Worm (Caenorhabditis elegans) whole organism, young adult: Measurements from ENCODE around the gene ogt-1.

ENCODE experiments used
- B0035.1 ChIP-seq: sonication (generic microtip); optimal IDR thresholded peaks from 2 replicates; lab custom pipeline; 2016; ENCODE audit warnings: missing genetic modification characterization, mild to moderate bottlenecking, missing compliant biosample characterization, missing genotype, missing genetic modification reagents
- B0336.3 ChIP-seq: fragments of 200-800 bp; sonication (Bioruptor generic); IDR thresholded peaks from 2 replicates; pipeline ENCODE4 v1.3.6; 2022; ENCODE audit warnings: missing genetic modification characterization, missing compliant biosample characterization
- F10E7.11 ChIP-seq: sonication (generic microtip); optimal IDR thresholded peaks from 2 replicates; lab custom pipeline; 2017; ENCODE audit warnings: mild to moderate bottlenecking, missing genetic modification characterization, moderate library complexity, missing compliant biosample characterization
- F23B12.7 ChIP-seq: sonication (generic microtip); optimal IDR thresholded peaks from 2 replicates; lab custom pipeline; 2017; ENCODE audit warnings: missing genetic modification characterization, mild to moderate bottlenecking, missing compliant biosample characterization, antibody characterized with exemption, moderate library complexity; ENCODE audit not compliant: insufficient read depth
- F33H1.4 ChIP-seq: fragments of 200-800 bp; sonication (Bioruptor generic); IDR thresholded peaks from 2 replicates; pipeline ENCODE4 v1.3.6; 2022; ENCODE audit warnings: missing genetic modification reagents, missing genetic modification characterization, missing compliant biosample characterization
- F39B2.1 ChIP-seq: fragments of 200-800 bp; sonication (Bioruptor generic); IDR thresholded peaks from 2 replicates; pipeline ENCODE4 v1.3.6; 2022; ENCODE audit warnings: missing genetic modification reagents, missing genetic modification characterization, missing compliant biosample characterization
- F49E8.2 ChIP-seq: sonication (generic microtip); optimal IDR thresholded peaks from 3 replicates; lab custom pipeline; 2017; ENCODE audit warnings: missing genetic modification characterization, mild to moderate bottlenecking, missing compliant biosample characterization, antibody characterized with exemption, moderate library complexity; ENCODE audit not compliant: insufficient read depth
- F57C9.4 ChIP-seq: sonication (generic microtip); optimal IDR thresholded peaks from 2 replicates; lab custom pipeline; 2017; ENCODE audit warnings: mild to moderate bottlenecking, missing genetic modification characterization, missing compliant biosample characterization
- K11D2.4 ChIP-seq: fragments of 200-800 bp; sonication (Bioruptor generic); IDR thresholded peaks from 2 replicates; pipeline ENCODE4 v1.3.6; 2022; ENCODE audit warnings: missing genetic modification reagents, missing genetic modification characterization, missing compliant biosample characterization
- Y56A3A.18 ChIP-seq: fragments of 200-800 bp; sonication (Bioruptor generic); IDR thresholded peaks from 2 replicates; pipeline ENCODE4 v1.3.6; 2022; ENCODE audit warnings: missing genetic modification reagents, missing genetic modification characterization, missing compliant biosample characterization
- Y95B8A.8 ChIP-seq: fragments of 200-800 bp; sonication (Bioruptor generic); IDR thresholded peaks from 2 replicates; pipeline ENCODE4 v1.3.6; 2022; ENCODE audit warnings: missing genetic modification reagents, missing genetic modification characterization, missing compliant biosample characterization
- ama-1 ChIP-seq, 3 experiments: fragments of 150-350 bp in 1 of 3; sonication (generic microtip) in 2 of 3; optimal IDR thresholded peaks; 2 replicates each; lab custom pipeline; 2014 to 2018; ENCODE audit warnings: missing biosample characterization in 2 of 3, missing genetic modification characterization in 2 of 3, missing genetic modification reagents in 2 of 3
- aptf-3 ChIP-seq: fragments of 200-800 bp; sonication (Bioruptor generic); IDR thresholded peaks from 2 replicates; pipeline ENCODE4 v1.3.6; 2022; ENCODE audit warnings: missing genetic modification characterization, missing compliant biosample characterization
- athp-1 ChIP-seq: sonication (generic microtip); optimal IDR thresholded peaks from 2 replicates; lab custom pipeline; 2017; ENCODE audit warnings: mild to moderate bottlenecking, missing genetic modification characterization, missing compliant biosample characterization
- attf-5 ChIP-seq: fragments of 200-800 bp; sonication (Bioruptor generic); optimal IDR thresholded peaks from 2 replicates; lab custom pipeline; 2018; ENCODE audit warnings: mild to moderate bottlenecking, missing genetic modification characterization, missing compliant biosample characterization
- bed-1 ChIP-seq: fragments of 200-800 bp; sonication (Bioruptor generic); IDR thresholded peaks from 2 replicates; pipeline ENCODE4 v1.3.6; 2022; ENCODE audit warnings: missing genetic modification reagents, missing genetic modification characterization, missing compliant biosample characterization
- bed-2 ChIP-seq: fragments of 200-800 bp; sonication (Bioruptor generic); IDR thresholded peaks from 2 replicates; pipeline ENCODE4 v1.3.6; 2022; ENCODE audit warnings: missing genetic modification reagents, missing genetic modification characterization, missing compliant biosample characterization
- cebp-2 ChIP-seq: fragments of 200-800 bp; sonication (Bioruptor generic); IDR thresholded peaks from 2 replicates; pipeline ENCODE4 v1.3.6; 2022; ENCODE audit warnings: missing genetic modification characterization, missing compliant biosample characterization
- ceh-100 ChIP-seq: fragments of 200-800 bp; sonication (Bioruptor generic); IDR thresholded peaks from 2 replicates; pipeline ENCODE4 v1.3.6; 2022; ENCODE audit warnings: missing genetic modification reagents, missing genetic modification characterization, missing compliant biosample characterization
- ceh-58 ChIP-seq: fragments of 200-800 bp; sonication (Bioruptor generic); IDR thresholded peaks from 2 replicates; pipeline ENCODE4 v1.3.6; 2022; ENCODE audit warnings: missing genetic modification characterization, missing compliant biosample characterization
- die-1 ChIP-seq: sonication (generic microtip); optimal IDR thresholded peaks from 2 replicates; lab custom pipeline; 2016; ENCODE audit warnings: missing genotype, mild to moderate bottlenecking, missing genetic modification characterization, missing compliant biosample characterization
- dox-1 ChIP-seq: fragments of 200-800 bp; sonication (Bioruptor generic); IDR thresholded peaks from 2 replicates; pipeline ENCODE4 v1.3.6; 2022; ENCODE audit warnings: missing genetic modification reagents, missing genetic modification characterization, missing compliant biosample characterization
- dpl-1 ChIP-seq: fragments of 150-350 bp; optimal IDR thresholded peaks from 2 replicates; lab custom pipeline; 2014; ENCODE audit warnings: missing biosample characterization, missing genetic modification reagents, missing genetic modification characterization
- efl-1 ChIP-seq: fragments of 150-350 bp; optimal IDR thresholded peaks from 2 replicates; lab custom pipeline; 2014; ENCODE audit warnings: missing biosample characterization, missing genetic modification reagents, missing genetic modification characterization
- egl-18 ChIP-seq: fragments of 200-800 bp; sonication (Bioruptor generic); IDR thresholded peaks from 2 replicates; pipeline ENCODE4 v1.3.6; 2022; ENCODE audit warnings: missing genetic modification reagents, missing genetic modification characterization, missing compliant biosample characterization
- egrh-3 ChIP-seq: fragments of 200-800 bp; sonication (Bioruptor generic); IDR thresholded peaks from 2 replicates; pipeline ENCODE4 v1.3.6; 2022; ENCODE audit warnings: missing genetic modification reagents, missing genetic modification characterization, missing compliant biosample characterization
- ekl-4 ChIP-seq: fragments of 200-800 bp; sonication (Bioruptor generic); IDR thresholded peaks from 2 replicates; pipeline ENCODE4 v1.3.6; 2022; ENCODE audit warnings: missing genetic modification reagents, missing genetic modification characterization, missing compliant biosample characterization
- ets-4 ChIP-seq: fragments of 200-800 bp; sonication (Bioruptor generic); optimal IDR thresholded peaks from 2 replicates; lab custom pipeline; 2018; ENCODE audit warnings: mild to moderate bottlenecking, missing genetic modification characterization, missing compliant biosample characterization
- gei-17 ChIP-seq: fragments of 200-800 bp; sonication (Bioruptor generic); optimal IDR thresholded peaks from 2 replicates; lab custom pipeline; 2018; ENCODE audit warnings: mild to moderate bottlenecking, missing genetic modification characterization, missing compliant biosample characterization
- hlh-12 ChIP-seq: sonication (generic microtip); optimal IDR thresholded peaks from 2 replicates; lab custom pipeline; 2016; ENCODE audit warnings: missing genetic modification characterization, missing compliant biosample characterization
- hmg-20 ChIP-seq: fragments of 200-800 bp; sonication (Bioruptor generic); IDR thresholded peaks from 2 replicates; pipeline ENCODE4 v1.3.6; 2022; ENCODE audit warnings: missing genetic modification reagents, missing genetic modification characterization, missing compliant biosample characterization
- let-526 ChIP-seq: fragments of 200-800 bp; sonication (Bioruptor generic); IDR thresholded peaks from 2 replicates; pipeline ENCODE4 v1.3.6; 2022; ENCODE audit warnings: missing genetic modification reagents, missing genetic modification characterization, missing compliant biosample characterization
- let-607 ChIP-seq, 2 experiments: fragments of 200-800 bp in 1 of 2; sonication (Bioruptor generic) in 1 of 2; sonication (generic microtip) in 1 of 2; optimal IDR thresholded peaks; 2 replicates each; lab custom pipeline; 2016 to 2018; ENCODE audit warnings: mild to moderate bottlenecking in 2 of 2, missing compliant biosample characterization in 2 of 2, missing genetic modification characterization in 2 of 2, moderate library complexity in 2 of 2, missing genotype in 1 of 2
- lin-26 ChIP-seq: fragments of 200-800 bp; sonication (Bioruptor generic); IDR thresholded peaks from 2 replicates; pipeline ENCODE4 v1.3.6; 2022; ENCODE audit warnings: missing genetic modification reagents, missing genetic modification characterization, missing compliant biosample characterization
- lsy-27 ChIP-seq: sonication (generic microtip); optimal IDR thresholded peaks from 2 replicates; lab custom pipeline; 2017; ENCODE audit warnings: missing genetic modification characterization, mild to moderate bottlenecking, missing compliant biosample characterization, antibody characterized with exemption, missing genotype, borderline replicate concordance; ENCODE audit not compliant: insufficient read depth
- madf-6 ChIP-seq: fragments of 200-800 bp; sonication (Bioruptor generic); IDR thresholded peaks from 2 replicates; pipeline ENCODE4 v1.3.6; 2022; ENCODE audit warnings: missing genetic modification reagents, missing genetic modification characterization, missing compliant biosample characterization
- nfya-1 ChIP-seq: sonication (generic microtip); optimal IDR thresholded peaks from 2 replicates; lab custom pipeline; 2017; ENCODE audit warnings: antibody characterized with exemption, missing compliant biosample characterization, missing genetic modification characterization, borderline replicate concordance; ENCODE audit not compliant: insufficient read depth
- nhr-179 ChIP-seq: sonication (generic microtip); optimal IDR thresholded peaks from 2 replicates; lab custom pipeline; 2016; ENCODE audit warnings: mild to moderate bottlenecking, missing genetic modification characterization, missing compliant biosample characterization
- nhr-27 ChIP-seq: fragments of 200-800 bp; sonication (Bioruptor generic); optimal IDR thresholded peaks from 2 replicates; lab custom pipeline; 2018; ENCODE audit warnings: mild to moderate bottlenecking, missing genetic modification characterization, moderate library complexity, missing compliant biosample characterization
- pbrm-1 ChIP-seq: fragments of 200-800 bp; sonication (Bioruptor generic); IDR thresholded peaks from 2 replicates; pipeline ENCODE4 v1.3.6; 2022; ENCODE audit warnings: missing genetic modification reagents, missing genetic modification characterization, missing compliant biosample characterization
- pha-4 ChIP-seq: fragments of 150-350 bp; sonication (generic microtip); optimal IDR thresholded peaks from 2 replicates; lab custom pipeline; 2014; ENCODE audit warnings: missing biosample characterization, missing genetic modification reagents, missing genetic modification characterization
- sea-2 ChIP-seq: fragments of 200-800 bp; sonication (Bioruptor generic); IDR thresholded peaks from 2 replicates; pipeline ENCODE4 v1.3.6; 2022; ENCODE audit warnings: missing genetic modification characterization, missing compliant biosample characterization
- snpc-1.3 ChIP-seq: sonication (generic microtip); optimal IDR thresholded peaks from 2 replicates; lab custom pipeline; 2017; ENCODE audit warnings: missing genetic modification characterization, mild to moderate bottlenecking, missing compliant biosample characterization, antibody characterized with exemption, moderate library complexity, missing genotype, missing genetic modification reagents; ENCODE audit not compliant: insufficient read depth
- sptf-2 ChIP-seq: fragments of 200-800 bp; sonication (Bioruptor generic); optimal IDR thresholded peaks from 2 replicates; lab custom pipeline; 2018; ENCODE audit warnings: mild to moderate bottlenecking, missing genetic modification characterization, missing compliant biosample characterization
- tlf-1 ChIP-seq: fragments of 200-800 bp; sonication (Bioruptor generic); optimal IDR thresholded peaks from 2 replicates; lab custom pipeline; 2018; ENCODE audit warnings: mild to moderate bottlenecking, missing genetic modification characterization, missing compliant biosample characterization
- zim-3 ChIP-seq: sonication (generic microtip); optimal IDR thresholded peaks from 2 replicates; lab custom pipeline; 2017; ENCODE audit warnings: mild to moderate bottlenecking, missing genetic modification characterization, moderate library complexity, missing compliant biosample characterization
- ztf-25 ChIP-seq: fragments of 200-800 bp; sonication (Bioruptor generic); IDR thresholded peaks from 2 replicates; pipeline ENCODE4 v1.3.6; 2022; ENCODE audit warnings: missing genetic modification reagents, missing genetic modification characterization, missing compliant biosample characterization
- ztf-3 ChIP-seq: fragments of 200-800 bp; sonication (Bioruptor generic); optimal IDR thresholded peaks from 2 replicates; lab custom pipeline; 2018; ENCODE audit warnings: mild to moderate bottlenecking, missing genetic modification characterization, missing compliant biosample characterization

The ogt-1 gene

DNA sequence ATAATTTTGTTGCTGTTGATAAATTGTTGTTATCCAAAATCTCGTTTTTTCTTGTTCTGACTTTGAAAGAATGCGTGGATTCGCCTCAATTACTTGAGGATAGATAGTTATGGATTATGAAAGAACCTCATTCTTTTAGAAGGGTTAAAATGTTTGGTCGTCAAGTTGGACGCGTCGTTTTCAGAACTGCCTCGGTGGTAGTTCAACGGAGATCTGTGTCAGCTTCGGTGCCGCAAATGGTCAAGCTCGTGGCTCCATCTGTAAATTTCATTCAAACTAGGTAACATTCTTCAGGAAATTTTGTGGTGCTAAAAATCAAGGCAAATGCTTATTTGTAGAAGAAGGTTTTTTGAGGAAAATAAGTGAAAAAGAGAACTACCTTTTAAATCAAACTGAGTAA, 27.0 kb upstream of the ogt-1 start, which contains the start of gene ndab-2 (continued):
- TF ChIP-seq cebp-2 (GFP tag; lab: Robert Waterston, UW) = no peak
- TF ChIP-seq egrh-3 (GFP tag; lab: Robert Waterston, UW) = no peak
- peak; percentile 59 for TF ChIP-seq F33H1.4 (GFP tag; lab: Robert Waterston, UW)
- TF ChIP-seq hlh-12 (tag; lab: Kevin White, UChicago) = no peak
- TF ChIP-seq nhr-27 (tag; lab: Kevin White, UChicago) = no peak
- TF ChIP-seq B0035.1 = no peak
- peak; percentile 82 for TF ChIP-seq ekl-4 (GFP tag; lab: Robert Waterston, UW)
- TF ChIP-seq dox-1 (GFP tag; lab: Robert Waterston, UW) = 0 out of 2 replicates have a peak, but pooled peaks have one; percentile 52
- no peak for TF ChIP-seq ztf-3 (GFP tag; lab: Kevin White, UChicago)
- TF ChIP-seq nfya-1 (tag; lab: Kevin White, UChicago) = no peak
- TF ChIP-seq lin-26 (GFP tag; lab: Robert Waterston, UW) = peak; percentile 62; the same call in 1 of the 2 replicates
- TF ChIP-seq F23B12.7 (tag; lab: Kevin White, UChicago) = no peak
- TF ChIP-seq pha-4 (tag; lab: Kevin White, UChicago) = no peak
- 0 out of 2 replicates have a peak, but pooled peaks have one; percentile 65 for TF ChIP-seq F39B2.1
- TF ChIP-seq pbrm-1 (GFP tag; lab: Robert Waterston, UW) = peak; percentile 42; the same call in 1 of the 2 replicates
- no peak for TF ChIP-seq zim-3
- no peak for TF ChIP-seq egl-18 (GFP tag; lab: Robert Waterston, UW)
- no peak for TF ChIP-seq efl-1
- no peak for TF ChIP-seq bed-1 (GFP tag; lab: Robert Waterston, UW)
- no peak for TF ChIP-seq let-607 (tag; optimal IDR thresholded peaks at IDR 0.05; lab: Kevin White, UChicago)
- TF ChIP-seq aptf-3 (GFP tag; lab: Robert Waterston, UW) = 0 out of 2 replicates have a peak, but pooled peaks have one; percentile 51
- TF ChIP-seq Y56A3A.18 (GFP tag; lab: Robert Waterston, UW) = peak; percentile 75
- no peak for TF ChIP-seq nhr-179
- no peak for TF ChIP-seq ets-4 (GFP tag; lab: Kevin White, UChicago)
- no peak for TF ChIP-seq K11D2.4 (GFP tag; lab: Robert Waterston, UW)
- no peak for TF ChIP-seq sptf-2 (GFP tag; lab: Kevin White, UChicago)
- TF ChIP-seq attf-5 = no peak
- TF ChIP-seq sea-2 (GFP tag; lab: Robert Waterston, UW) = no peak
- TF ChIP-seq dpl-1 (GFP tag; lab: Kevin White, UChicago) = no peak
- TF ChIP-seq Y95B8A.8 = no peak
- TF ChIP-seq die-1 (tag; lab: Kevin White, UChicago) = no peak
- peak; percentile 26 for TF ChIP-seq F49E8.2 (tag; lab: Kevin White, UChicago)
- peak; percentile 52; the same call in 1 of the 2 replicates for TF ChIP-seq ztf-25
- peak; percentile 59; the same call in 1 of the 2 replicates for TF ChIP-seq ceh-100 (GFP tag; lab: Robert Waterston, UW)
- peak; percentile 88 for TF ChIP-seq B0336.3 (GFP tag; lab: Robert Waterston, UW)
- TF ChIP-seq F10E7.11 (tag; lab: Kevin White, UChicago) = no peak
- peak; percentile 60 for TF ChIP-seq tlf-1 (GFP tag; lab: Kevin White, UChicago)
- no peak for TF ChIP-seq lsy-27 (tag; lab: Kevin White, UChicago)
- TF ChIP-seq ceh-58 (GFP tag; lab: Robert Waterston, UW) = 0 out of 2 replicates have a peak, but pooled peaks have one; percentile 28
- peak; percentile 38 for TF ChIP-seq athp-1 (tag; lab: Kevin White, UChicago)
- no peak for TF ChIP-seq F57C9.4 (tag; lab: Kevin White, UChicago)
- TF ChIP-seq ama-1 (optimal IDR thresholded peaks at IDR 0.05; lab: Kevin White, UChicago) = no peak
- TF ChIP-seq ama-1 (GFP tag; optimal IDR thresholded peaks at IDR 0.05; lab: Kevin White, UChicago) = peak in 1 of 2 experiments; percentile 73
- TF ChIP-seq hmg-20 (GFP tag; lab: Robert Waterston, UW) = no peak
- no peak for TF ChIP-seq bed-2 (GFP tag; lab: Robert Waterston, UW)
- no peak for TF ChIP-seq snpc-1.3 (tag; lab: Kevin White, UChicago)
- no peak for TF ChIP-seq let-526
- no peak for TF ChIP-seq gei-17 (GFP tag; lab: Kevin White, UChicago)
- TF ChIP-seq madf-6 (GFP tag; lab: Robert Waterston, UW) = peak; percentile 70
